Fruit fly (Drosophila melanogaster) whole organism, prepupa: ENCODE data around the gene CG3285.

ENCODE experiments used
- Blimp-1 ChIP-seq: fragments of 200-800 bp; sonication (Bioruptor generic); optimal IDR thresholded peaks from 3 replicates; lab custom pipeline; 2017; ENCODE audit warnings: missing biosample characterization, missing genetic modification characterization, mild to moderate bottlenecking, moderate library complexity, missing genetic modification reagents
- CG10631 ChIP-seq: fragments of 200-800 bp; sonication (Bioruptor generic); optimal IDR thresholded peaks from 2 replicates; lab custom pipeline; 2016; ENCODE audit warnings: missing biosample characterization, missing genetic modification characterization
- CG10669 ChIP-seq: fragments of 200-800 bp; sonication (Bioruptor generic); optimal IDR thresholded peaks from 3 replicates; lab custom pipeline; 2018; ENCODE audit warnings: missing biosample characterization, mild to moderate bottlenecking, missing genetic modification characterization, moderate library complexity
- CG11294 ChIP-seq: fragments of 200-800 bp; sonication (Bioruptor generic); IDR thresholded peaks from 2 replicates; pipeline ENCODE4 v1.3.6; 2022; ENCODE audit warnings: missing biosample characterization, missing genetic modification characterization
- CG11762 ChIP-seq: fragments of 200-800 bp; sonication (Bioruptor generic); optimal IDR thresholded peaks from 3 replicates; lab custom pipeline; 2016; ENCODE audit warnings: missing biosample characterization, missing genetic modification characterization; ENCODE audit not compliant: insufficient read depth
- CG1621 ChIP-seq: fragments of 200-800 bp; sonication (Bioruptor generic); optimal IDR thresholded peaks from 3 replicates; lab custom pipeline; 2018; ENCODE audit warnings: missing biosample characterization, mild to moderate bottlenecking, missing genetic modification characterization
- CG16779 ChIP-seq: fragments of 200-800 bp; sonication (Bioruptor generic); optimal IDR thresholded peaks from 3 replicates; lab custom pipeline; 2017; ENCODE audit warnings: missing biosample characterization, mild to moderate bottlenecking, missing genetic modification characterization
- CG3032 ChIP-seq: fragments of 200-800 bp; optimal IDR thresholded peaks from 2 replicates; lab custom pipeline; 2019; ENCODE audit warnings: missing biosample characterization, mild to moderate bottlenecking, missing genetic modification characterization, moderate library complexity
- CG34406 ChIP-seq: fragments of 200-800 bp; sonication (Bioruptor generic); optimal IDR thresholded peaks from 3 replicates; lab custom pipeline; 2016; ENCODE audit warnings: missing biosample characterization, missing genetic modification characterization
- CG4318 ChIP-seq: fragments of 200-800 bp; sonication (Bioruptor generic); optimal IDR thresholded peaks from 3 replicates; lab custom pipeline; 2017; ENCODE audit warnings: missing biosample characterization, mild to moderate bottlenecking, missing genetic modification characterization
- CG6163 ChIP-seq: fragments of 200-800 bp; sonication (Bioruptor generic); IDR thresholded peaks from 3 replicates; pipeline ENCODE4 v1.3.6; 2022; ENCODE audit warnings: missing biosample characterization, missing genetic modification characterization
- CG6276 ChIP-seq: fragments of 200-800 bp; sonication (Bioruptor generic); optimal IDR thresholded peaks from 2 replicates; lab custom pipeline; 2017; ENCODE audit warnings: missing biosample characterization, mild to moderate bottlenecking, missing genetic modification characterization
- CG6808 ChIP-seq: fragments of 200-800 bp; sonication (Bioruptor generic); optimal IDR thresholded peaks from 3 replicates; lab custom pipeline; 2017; ENCODE audit warnings: missing biosample characterization, missing genetic modification characterization, mild to moderate bottlenecking, moderate library complexity, missing genetic modification reagents
- CG6854 ChIP-seq: fragments of 200-800 bp; sonication (Bioruptor generic); optimal IDR thresholded peaks from 2 replicates; lab custom pipeline; 2017; ENCODE audit warnings: missing biosample characterization, mild to moderate bottlenecking, missing genetic modification characterization
- CG7368 ChIP-seq: fragments of 200-800 bp; sonication (Bioruptor generic); optimal IDR thresholded peaks from 3 replicates; lab custom pipeline; 2016; ENCODE audit warnings: missing biosample characterization, missing genetic modification characterization
- CG8319 ChIP-seq: fragments of 200-800 bp; sonication (Bioruptor generic); optimal IDR thresholded peaks from 3 replicates; lab custom pipeline; 2016; ENCODE audit warnings: missing biosample characterization, missing genetic modification characterization
- CG8632 ChIP-seq: fragments of 200-800 bp; sonication (Bioruptor generic); optimal IDR thresholded peaks from 3 replicates; lab custom pipeline; 2016; ENCODE audit warnings: missing biosample characterization, missing genetic modification characterization
- CG9139 ChIP-seq: fragments of 200-800 bp; sonication (Bioruptor generic); optimal IDR thresholded peaks from 3 replicates; lab custom pipeline; 2017; ENCODE audit warnings: missing biosample characterization, mild to moderate bottlenecking, missing genetic modification characterization
- Eip78C ChIP-seq: fragments of 200-800 bp; sonication (Bioruptor generic); peaks from one replicate; lab custom pipeline; 2016; ENCODE audit warnings: missing biosample characterization, missing genetic modification characterization
- Eip93F ChIP-seq: fragments of 200-800 bp; sonication (Bioruptor generic); optimal IDR thresholded peaks from 2 replicates; lab custom pipeline; 2016; ENCODE audit warnings: missing biosample characterization, mild to moderate bottlenecking, missing genetic modification characterization
- Ets96B ChIP-seq: fragments of 200-800 bp; optimal IDR thresholded peaks from 2 replicates; lab custom pipeline; 2019; ENCODE audit warnings: missing biosample characterization, mild to moderate bottlenecking, missing genetic modification characterization, moderate library complexity
- Gug ChIP-seq: fragments of 200-800 bp; sonication (Bioruptor generic); IDR thresholded peaks from 2 replicates; pipeline ENCODE4 v1.3.6; 2022; ENCODE audit warnings: missing biosample characterization, missing genetic modification characterization
- Hr38 ChIP-seq: sonication (Bioruptor generic); optimal IDR thresholded peaks from 2 replicates; lab custom pipeline; 2016; ENCODE audit warnings: missing biosample characterization, missing genetic modification characterization
- Hr39 ChIP-seq: fragments of 200-800 bp; sonication (Bioruptor generic); optimal IDR thresholded peaks from 2 replicates; lab custom pipeline; 2016; ENCODE audit warnings: missing biosample characterization, missing genetic modification characterization
- Lpt ChIP-seq: fragments of 200-800 bp; sonication (Bioruptor generic); optimal IDR thresholded peaks from 3 replicates; lab custom pipeline; 2016; ENCODE audit warnings: missing biosample characterization, missing genetic modification characterization
- OdsH ChIP-seq: fragments of 200-800 bp; sonication (Bioruptor generic); optimal IDR thresholded peaks from 3 replicates; lab custom pipeline; 2016; ENCODE audit warnings: missing biosample characterization, missing genetic modification characterization
- Sox102F ChIP-seq: fragments of 200-800 bp; sonication (Bioruptor generic); optimal IDR thresholded peaks from 2 replicates; lab custom pipeline; 2016; ENCODE audit warnings: missing biosample characterization, mild to moderate bottlenecking, missing genetic modification characterization
- Sox15 ChIP-seq: fragments of 200-800 bp; sonication (Bioruptor generic); optimal IDR thresholded peaks from 3 replicates; lab custom pipeline; 2016; ENCODE audit warnings: missing biosample characterization, missing genetic modification characterization
- acj6 ChIP-seq: fragments of 200-800 bp; sonication (Bioruptor generic); optimal IDR thresholded peaks from 3 replicates; lab custom pipeline; 2016; ENCODE audit warnings: missing biosample characterization, missing genetic modification characterization
- cyc ChIP-seq: fragments of 200-800 bp; sonication (Bioruptor generic); optimal IDR thresholded peaks from 3 replicates; lab custom pipeline; 2016; ENCODE audit warnings: missing biosample characterization, missing genetic modification characterization
- dac ChIP-seq: fragments of 200-800 bp; sonication (Bioruptor generic); optimal IDR thresholded peaks from 2 replicates; lab custom pipeline; 2017; ENCODE audit warnings: missing biosample characterization, mild to moderate bottlenecking, missing genetic modification characterization
- dsx ChIP-seq: fragments of 200-800 bp; optimal IDR thresholded peaks from 3 replicates; lab custom pipeline; 2019; ENCODE audit warnings: missing biosample characterization, mild to moderate bottlenecking, missing genetic modification characterization, moderate library complexity; ENCODE audit not compliant: poor library complexity, severe bottlenecking
- eg ChIP-seq: fragments of 200-800 bp; sonication (Bioruptor generic); IDR thresholded peaks from 3 replicates; pipeline ENCODE4 v1.3.6; 2022; ENCODE audit warnings: missing biosample characterization, missing genetic modification characterization
- esn ChIP-seq: fragments of 200-800 bp; sonication (Bioruptor generic); optimal IDR thresholded peaks from 2 replicates; lab custom pipeline; 2016; ENCODE audit warnings: missing biosample characterization, mild to moderate bottlenecking, missing genetic modification characterization, moderate library complexity
- fd59A ChIP-seq: fragments of 200-800 bp; sonication (Bioruptor generic); optimal IDR thresholded peaks from 2 replicates; lab custom pipeline; 2017; ENCODE audit warnings: missing biosample characterization, mild to moderate bottlenecking, missing genetic modification characterization, missing genetic modification reagents
- fd85E ChIP-seq: fragments of 200-800 bp; sonication (Bioruptor generic); optimal IDR thresholded peaks from 3 replicates; lab custom pipeline; 2016; ENCODE audit warnings: missing biosample characterization, missing genetic modification characterization
- fkh ChIP-seq: fragments of 200-800 bp; sonication (Bioruptor generic); optimal IDR thresholded peaks from 3 replicates; lab custom pipeline; 2017; ENCODE audit warnings: missing biosample characterization, mild to moderate bottlenecking, missing genetic modification characterization, moderate library complexity
- lz ChIP-seq: fragments of 200-800 bp; sonication (Bioruptor generic); optimal IDR thresholded peaks from 3 replicates; lab custom pipeline; 2016; ENCODE audit warnings: missing biosample characterization, missing genetic modification characterization
- pdm3 ChIP-seq: fragments of 200-800 bp; sonication (Bioruptor generic); optimal IDR thresholded peaks from 3 replicates; lab custom pipeline; 2016; ENCODE audit warnings: missing biosample characterization, missing genetic modification characterization
- spab ChIP-seq: fragments of 200-800 bp; sonication (Bioruptor generic); optimal IDR thresholded peaks from 2 replicates; lab custom pipeline; 2017; ENCODE audit warnings: missing biosample characterization, mild to moderate bottlenecking, missing genetic modification characterization, missing genetic modification reagents
- ss ChIP-seq, 2 experiments: fragments of 200-800 bp; sonication (Bioruptor generic); optimal IDR thresholded peaks; 2 replicates in 1 of 2; 3 replicates in 1 of 2; lab custom pipeline; 2017 to 2018; ENCODE audit warnings: mild to moderate bottlenecking in 2 of 2, missing biosample characterization in 2 of 2, missing genetic modification characterization in 2 of 2, moderate library complexity in 1 of 2
- svp ChIP-seq: fragments of 200-800 bp; sonication (Bioruptor generic); peaks from one replicate; lab custom pipeline; 2016; ENCODE audit warnings: missing biosample characterization, missing genetic modification characterization
- vri ChIP-seq: fragments of 200-800 bp; sonication (Bioruptor generic); optimal IDR thresholded peaks from 3 replicates; lab custom pipeline; 2016; ENCODE audit warnings: missing biosample characterization, mild to moderate bottlenecking, missing genetic modification characterization

Gene CG3285

DNA sequence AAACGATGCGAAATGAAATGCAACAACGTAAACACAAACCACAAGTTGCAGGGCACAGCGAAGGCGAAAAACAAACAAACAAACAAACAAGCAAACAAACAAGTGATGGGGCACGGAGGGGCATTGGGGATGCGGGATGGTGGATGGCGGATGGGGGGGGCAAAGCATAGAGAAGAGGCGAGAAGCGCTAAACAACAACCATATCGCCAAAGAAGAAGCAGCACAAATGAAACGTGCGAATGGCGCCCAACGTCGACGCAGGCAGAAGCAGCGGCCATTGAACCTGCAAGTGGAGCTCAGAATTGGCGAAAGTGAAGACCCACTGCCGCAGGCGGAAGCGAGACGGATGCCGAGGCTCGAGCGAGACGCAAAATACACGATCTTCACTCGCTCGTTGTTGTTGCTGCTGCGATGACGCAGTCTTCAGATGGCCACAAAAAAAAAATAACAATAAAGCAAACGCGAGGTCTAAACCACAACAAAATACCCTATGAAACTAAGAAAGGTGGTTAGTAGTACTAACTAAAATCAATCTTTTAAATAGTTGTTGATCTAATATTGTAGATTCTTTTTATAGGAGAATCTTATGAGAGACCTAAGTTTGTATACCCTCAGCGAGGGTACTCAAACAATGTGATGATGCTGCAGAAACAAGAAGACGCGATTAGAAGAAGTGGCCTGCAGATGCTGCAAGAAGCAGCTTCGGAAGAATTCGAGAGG is 15.2 kb downstream of the CG3285 start (continued):
- TF ChIP-seq Sox15 (GFP tag; lab: Kevin White, UChicago) (peak; percentile 46), ss (GFP tag; optimal IDR thresholded peaks at IDR 0.05; lab: Kevin White, UChicago) (peak in 1 of 2 experiments; percentile 23), Sox102F (GFP tag; lab: Kevin White, UChicago) (peak; percentile 91), fkh (GFP tag; lab: Kevin White, UChicago) (peak; percentile 62), cyc (GFP tag; lab: Kevin White, UChicago) (peak; percentile 91), Hr39 (GFP tag; lab: Kevin White, UChicago) (peak; percentile 91), CG6854 (GFP tag; lab: Kevin White, UChicago) (peak; percentile 32), dac (GFP tag; lab: Kevin White, UChicago) (peak; percentile 42), svp (GFP tag; lab: Kevin White, UChicago) (peak; percentile 96), lz (peak; percentile 90), CG8319 (GFP tag; lab: Kevin White, UChicago) (peak; percentile 62), CG7368 (GFP tag; lab: Kevin White, UChicago) (peak; percentile 63), dsx (GFP tag; lab: Kevin White, UChicago) (peak; percentile 71), pdm3 (GFP tag; lab: Kevin White, UChicago) (peak; percentile 84), CG11294 (GFP tag; lab: Robert Waterston, UW) (peak; percentile 41; the same call in 1 of the 2 replicates), Lpt (peak; percentile 80), Blimp-1 (peak; percentile 98), Gug (peak; percentile 82), CG11762 (GFP tag; lab: Kevin White, UChicago) (peak; percentile 61), CG10669 (GFP tag; lab: Kevin White, UChicago) (peak; percentile 75), CG4318 (GFP tag; lab: Kevin White, UChicago) (peak; percentile 9), CG6276 (GFP tag; lab: Kevin White, UChicago) (peak; percentile 50), vri (peak; percentile 89), fd59A (GFP tag; lab: Kevin White, UChicago) (peak; percentile 58), spab (peak; percentile 69), Hr38 (no peak)

DNA sequence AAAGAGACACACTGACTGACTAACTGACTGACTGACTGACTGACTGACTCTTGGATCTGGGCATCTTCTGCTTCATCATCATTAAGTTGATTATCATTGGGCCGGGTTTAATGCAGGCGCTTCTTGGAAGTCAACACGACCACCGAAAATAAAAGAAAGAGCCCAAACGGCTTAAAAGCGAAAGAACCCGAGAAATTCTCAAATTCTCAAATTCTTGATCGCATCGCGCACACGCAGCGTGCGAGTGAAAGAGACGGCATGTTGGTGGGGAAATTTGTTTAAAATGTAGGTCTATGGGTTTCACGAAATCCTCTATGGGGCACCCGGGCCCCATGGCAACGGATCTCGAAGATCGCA is 15.7 kb downstream of the CG3285 start:
- TF ChIP-seq svp (GFP tag; lab: Kevin White, UChicago) (peak; percentile 74), CG6854 (GFP tag; lab: Kevin White, UChicago) (no peak)

DNA sequence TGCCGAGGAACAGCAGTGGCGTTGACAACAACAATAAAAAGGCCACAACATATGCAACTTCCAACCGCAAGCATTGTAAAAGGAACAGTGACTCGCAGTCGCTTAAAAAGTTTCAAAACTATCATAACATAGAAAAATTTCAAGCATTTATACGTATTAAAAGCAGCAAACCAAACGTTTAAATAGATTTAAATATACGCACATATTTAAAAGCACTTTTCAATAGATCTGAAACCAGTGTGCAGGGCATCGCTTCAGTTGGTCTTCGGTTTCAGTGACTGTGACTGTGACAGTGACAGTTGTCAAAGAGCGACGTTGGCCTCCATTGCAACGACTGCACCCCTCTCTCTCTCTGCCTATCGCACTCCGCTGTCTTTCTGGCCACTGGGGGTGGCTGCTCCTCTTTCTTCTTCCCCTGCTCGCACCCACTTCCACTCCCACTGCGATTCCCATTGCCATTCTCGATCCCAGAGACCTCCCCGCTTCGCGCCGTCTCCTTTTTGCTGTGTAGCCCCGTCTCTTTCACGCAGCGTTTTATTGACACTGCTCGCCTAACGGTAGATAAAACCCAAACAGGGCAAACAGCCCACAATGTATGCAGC is 17.5 kb downstream of the CG3285 start:
- TF ChIP-seq CG10631 = peak; percentile 94
- TF ChIP-seq Lpt = peak; percentile 93
- peak; percentile 96 for TF ChIP-seq CG11294 (GFP tag; lab: Robert Waterston, UW)
- TF ChIP-seq CG16779 = peak; percentile 72
- TF ChIP-seq pdm3 (GFP tag; lab: Kevin White, UChicago) = peak; percentile 97
- TF ChIP-seq CG3032 (tag; lab: Kevin White, UChicago) = peak; percentile 91
- TF ChIP-seq CG8632 (GFP tag; lab: Kevin White, UChicago) = peak; percentile 92
- TF ChIP-seq acj6 (GFP tag; lab: Kevin White, UChicago) = peak; percentile 92
- peak; percentile 96 for TF ChIP-seq OdsH (GFP tag; lab: Kevin White, UChicago)
- TF ChIP-seq CG8319 (GFP tag; lab: Kevin White, UChicago) = peak; percentile 93
- peak; percentile 98 for TF ChIP-seq CG6163 (GFP tag; lab: Robert Waterston, UW)
- peak; percentile 90 for TF ChIP-seq dac (GFP tag; lab: Kevin White, UChicago)
- peak; percentile 88 for TF ChIP-seq CG6808 (GFP tag; lab: Kevin White, UChicago)
- no peak for TF ChIP-seq Eip93F (GFP tag; lab: Kevin White, UChicago)
- peak; percentile 93 for TF ChIP-seq Ets96B
- TF ChIP-seq fd59A (GFP tag; lab: Kevin White, UChicago) = peak; percentile 89
- TF ChIP-seq CG10669 (GFP tag; lab: Kevin White, UChicago) = peak; percentile 94
- TF ChIP-seq esn (GFP tag; lab: Kevin White, UChicago) = peak; percentile 95
- TF ChIP-seq Sox15 (GFP tag; lab: Kevin White, UChicago) = peak; percentile 87
- TF ChIP-seq CG34406 (GFP tag; lab: Kevin White, UChicago) = peak; percentile 93
- peak; percentile 98 for TF ChIP-seq Eip78C (GFP tag; lab: Kevin White, UChicago)
- peak; percentile 77 for TF ChIP-seq CG6854 (GFP tag; lab: Kevin White, UChicago)
- peak; percentile 91 for TF ChIP-seq spab
- TF ChIP-seq CG11762 (GFP tag; lab: Kevin White, UChicago) = peak; percentile 93
- TF ChIP-seq vri = peak; percentile 89
- TF ChIP-seq svp (GFP tag; lab: Kevin White, UChicago) = peak; percentile 97
- peak; percentile 93 for TF ChIP-seq CG1621 (tag; lab: Kevin White, UChicago)
- TF ChIP-seq CG9139 (GFP tag; lab: Kevin White, UChicago) = peak; percentile 86
- peak; percentile 91 for TF ChIP-seq lz
- TF ChIP-seq eg = peak; percentile 99
- peak; percentile 76 for TF ChIP-seq fd85E (GFP tag; lab: Kevin White, UChicago)
